Fruit fly (Drosophila melanogaster) ovary, adult (tissue): Measurements from ENCODE around the gene sowi.

Experiments
- CG17801 ChIP-seq: fragments of 200-800 bp; optimal IDR thresholded peaks from 2 replicates; lab custom pipeline; 2019; ENCODE audit warnings: missing biosample characterization, mild to moderate bottlenecking, missing genetic modification characterization, moderate library complexity; ENCODE audit not compliant: partially characterized antibody

Gene sowi

DNA sequence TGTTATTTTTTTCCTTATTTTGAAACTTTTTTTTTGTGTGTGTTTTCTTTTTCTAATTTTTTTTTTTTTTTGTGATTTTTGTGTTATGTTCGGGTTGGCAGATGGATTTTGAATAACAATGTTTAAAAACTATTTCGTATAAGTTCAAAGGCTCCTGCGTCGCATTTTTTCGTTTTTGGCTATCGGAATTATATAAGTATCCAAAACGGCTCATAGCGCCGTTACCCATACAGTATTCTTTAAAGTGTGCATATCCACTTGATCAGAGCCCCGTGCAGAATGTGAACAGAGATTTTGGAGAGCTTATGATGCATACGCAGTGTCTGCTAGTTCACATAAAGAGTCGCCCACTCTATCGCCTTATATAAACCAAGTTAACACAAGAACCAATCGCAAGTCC is at the start of gene sowi:
TSS of gene sowi (minus strand) at position 101 of the 400 bp plus-strand sequence.
- no peak for TF ChIP-seq CG17801 (GFP tag; lab: Kevin White, UChicago)

DNA sequence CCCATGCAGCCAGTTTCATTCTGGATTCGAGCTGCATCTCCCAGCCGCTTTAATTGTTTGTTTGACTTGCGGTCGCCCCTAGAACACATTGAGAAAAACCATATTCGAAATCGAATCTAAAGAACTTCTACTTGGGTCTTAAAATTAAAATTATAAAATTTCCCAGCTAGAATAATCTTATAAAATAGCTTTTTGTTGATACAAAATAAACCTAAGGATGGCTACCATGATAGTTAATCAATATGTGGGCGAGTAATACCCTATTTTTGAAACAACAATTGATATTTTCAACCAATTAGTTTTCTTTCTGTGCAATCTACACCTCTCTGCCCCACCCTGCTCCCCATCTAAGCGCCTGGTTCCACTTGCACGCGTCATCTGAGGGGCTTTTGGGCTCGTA is 46.8 kb upstream of the sowi start:
- no peak for TF ChIP-seq CG17801 (GFP tag; lab: Kevin White, UChicago)

DNA sequence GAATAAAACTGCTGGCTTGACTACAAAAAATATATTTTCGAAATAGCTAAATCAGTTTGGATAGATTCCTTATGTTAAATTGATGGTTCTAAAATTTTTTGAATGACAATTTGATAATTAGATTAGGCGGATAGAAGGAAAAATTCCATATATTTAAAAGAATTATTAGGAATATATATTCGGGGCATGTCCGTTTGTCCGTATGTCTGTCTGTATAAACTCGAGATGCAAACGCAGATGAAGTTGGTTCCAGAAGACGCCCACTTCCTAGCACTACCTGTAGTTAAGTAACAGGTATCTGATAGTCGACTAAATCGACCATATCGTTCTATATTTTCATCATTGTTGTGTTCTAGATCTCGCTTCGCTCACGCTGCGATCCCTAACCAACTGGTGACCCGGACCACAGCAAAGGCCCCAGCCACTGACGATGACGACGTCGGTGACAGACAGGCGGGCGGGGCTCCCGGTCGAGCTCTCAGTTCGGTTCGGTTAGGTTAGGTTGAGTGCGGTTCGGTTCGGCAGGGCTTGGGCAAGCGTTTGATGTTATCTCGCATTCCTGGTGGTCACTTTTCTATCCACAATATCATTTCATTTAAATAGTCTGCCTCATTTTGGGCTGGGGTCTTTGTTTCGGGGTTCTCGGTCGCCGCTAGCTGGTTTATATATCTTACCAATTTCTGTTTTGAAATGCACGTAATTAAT is 44.8 kb upstream of the sowi start:
- TF ChIP-seq CG17801 (GFP tag; lab: Kevin White, UChicago) = no peak

DNA sequence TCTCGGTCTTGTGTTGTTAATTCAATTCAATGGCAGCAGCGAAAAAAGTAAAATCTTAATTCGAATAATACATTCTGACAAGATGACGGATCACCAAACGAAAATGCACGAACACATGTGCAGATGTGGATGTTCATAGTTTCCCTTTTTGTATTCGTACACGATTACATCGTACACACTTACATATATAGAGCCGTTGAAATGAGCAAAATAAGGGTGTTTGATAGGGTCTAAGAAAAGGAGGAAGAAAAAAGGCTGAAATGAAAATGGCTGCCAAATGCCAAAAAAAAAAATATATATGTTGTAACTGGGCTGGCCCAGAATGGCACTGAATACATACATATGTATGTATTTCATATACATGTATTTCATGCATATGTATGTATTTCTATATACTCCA is 40.5 kb upstream of the sowi start:
- no peak for TF ChIP-seq CG17801 (GFP tag; lab: Kevin White, UChicago)

DNA sequence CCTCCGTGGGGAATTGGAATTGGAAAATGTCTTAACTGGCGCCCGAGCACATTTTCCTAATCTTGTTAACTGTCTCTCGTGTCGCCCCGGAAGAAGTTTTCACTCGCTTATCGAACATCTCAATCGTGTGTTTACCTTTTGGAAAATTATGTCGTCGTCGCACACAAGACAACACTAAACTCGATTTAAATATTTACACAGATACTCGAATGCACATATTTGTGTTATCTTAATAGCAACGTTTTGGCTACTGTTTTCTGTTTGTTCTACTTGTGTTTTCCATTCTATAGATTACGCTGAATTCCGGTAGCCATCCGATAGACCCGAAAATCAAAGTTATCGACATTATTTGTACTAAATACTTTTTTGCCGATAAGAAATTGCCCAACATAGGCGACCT is 39.5 kb upstream of the sowi start:
- TF ChIP-seq CG17801 (GFP tag; lab: Kevin White, UChicago) = no peak

DNA sequence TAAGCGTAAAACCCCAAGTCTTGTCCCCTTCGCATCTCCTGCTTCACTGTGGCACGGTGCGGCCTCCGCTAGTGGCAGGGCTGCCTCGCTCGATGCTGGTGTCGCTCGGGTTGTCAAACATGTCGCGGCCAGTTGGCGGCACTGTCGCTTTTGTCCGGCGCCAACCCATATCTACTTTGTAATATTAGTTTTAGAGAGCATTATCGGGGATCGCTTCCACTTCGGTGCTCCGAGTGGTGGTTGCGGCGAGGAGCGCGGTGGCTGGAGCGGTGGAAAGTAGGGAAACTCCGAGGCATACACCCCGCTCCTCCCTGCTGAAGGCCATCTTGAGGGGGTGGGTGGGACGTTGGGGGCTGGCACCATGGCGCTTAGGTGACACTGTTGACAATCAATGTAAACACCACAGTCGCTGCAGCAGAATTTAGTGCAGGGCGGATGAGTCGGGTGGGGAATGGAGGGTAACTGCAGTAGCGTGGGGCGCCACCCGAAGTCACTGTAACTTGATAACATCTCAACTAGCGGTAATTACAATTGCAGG is 37.5 kb upstream of the sowi start:
- no peak for TF ChIP-seq CG17801 (GFP tag; lab: Kevin White, UChicago)

DNA sequence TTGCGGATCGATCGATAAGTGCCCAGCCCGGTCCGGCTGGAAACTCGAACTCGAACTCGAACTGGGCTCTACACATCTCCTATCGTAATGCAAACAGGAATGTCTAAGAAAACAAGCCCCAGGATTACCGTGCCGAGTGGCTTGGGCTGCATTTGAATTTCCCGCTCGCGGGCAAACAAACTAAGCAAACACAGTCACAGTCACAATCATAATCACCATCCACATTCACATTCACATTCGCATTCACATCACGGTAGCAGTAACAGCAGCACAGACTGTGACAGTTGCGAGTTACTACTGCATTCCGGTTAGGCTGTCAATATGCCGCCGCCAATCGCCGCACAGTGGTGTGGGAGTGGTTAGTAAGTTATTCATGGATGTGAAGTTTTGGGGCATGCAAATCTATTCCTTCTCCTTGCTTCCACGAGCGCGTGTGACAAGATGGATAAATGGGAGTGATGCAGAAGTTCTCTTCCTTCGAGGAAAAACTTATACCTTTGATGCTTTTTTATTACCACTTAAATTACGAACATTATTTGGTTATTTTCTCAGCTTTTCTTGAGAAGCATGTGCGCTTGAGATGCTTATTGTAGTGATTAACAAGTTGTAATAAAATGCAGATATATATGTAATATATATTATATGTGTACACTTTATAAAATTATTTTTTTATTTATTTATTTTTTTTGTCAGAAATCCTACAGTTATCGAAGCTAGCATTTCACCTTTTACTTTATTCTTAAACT is 36.8 kb upstream of the sowi start:
- no peak for TF ChIP-seq CG17801 (GFP tag; lab: Kevin White, UChicago)

DNA sequence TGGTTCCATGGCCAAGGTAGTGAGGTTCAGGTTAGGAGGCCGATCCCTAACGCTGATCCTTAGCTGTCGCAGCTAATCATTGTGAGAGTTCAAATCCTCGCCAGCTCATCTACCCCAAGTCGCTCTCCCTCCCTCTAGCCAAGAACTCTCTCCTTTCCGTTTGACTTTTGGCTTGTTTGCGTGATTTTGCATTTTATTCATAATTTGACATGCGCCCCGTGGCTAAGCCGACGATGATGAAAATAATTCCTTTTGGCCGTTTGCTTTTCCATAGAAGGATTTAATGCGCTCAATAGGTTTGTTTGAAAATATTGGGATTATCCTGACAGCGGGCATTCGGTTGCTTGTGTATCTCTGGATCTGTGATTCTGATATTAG is 35.6 kb upstream of the sowi start:
- TF ChIP-seq CG17801 (GFP tag; lab: Kevin White, UChicago) = no peak

DNA sequence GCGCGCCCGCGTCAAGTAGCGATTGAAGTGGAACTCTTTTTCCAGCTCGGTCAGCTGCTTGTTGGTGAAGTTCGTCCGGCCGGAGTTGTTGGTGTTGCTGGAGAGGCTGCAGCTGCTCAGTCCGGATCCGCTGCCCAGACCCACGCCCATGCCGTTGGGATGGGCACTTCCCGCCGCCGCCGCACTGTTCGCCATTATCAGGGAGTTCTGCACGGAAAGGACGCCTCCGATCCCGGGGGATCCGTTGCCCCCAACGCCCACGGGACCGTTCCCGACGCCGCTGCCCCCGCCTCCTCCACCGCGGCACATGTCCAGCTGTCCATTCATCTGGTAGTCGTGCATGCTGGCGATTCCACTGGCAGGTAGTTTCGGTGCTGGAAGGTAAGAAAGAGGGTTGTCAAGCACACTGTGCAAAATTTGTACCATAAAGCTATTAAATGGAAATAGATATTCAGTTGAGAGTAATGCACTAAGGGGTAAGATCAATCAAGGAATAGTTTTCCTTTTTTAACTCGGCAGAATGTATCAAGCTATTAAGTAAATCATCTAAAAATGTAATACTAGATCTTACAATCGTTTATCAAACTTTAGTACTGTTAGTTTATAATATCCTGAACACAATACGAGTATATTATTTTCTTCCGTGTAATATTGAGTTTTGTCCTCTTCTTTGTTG is 35.1 kb upstream of the sowi start:
- no peak for TF ChIP-seq CG17801 (GFP tag; lab: Kevin White, UChicago)

DNA sequence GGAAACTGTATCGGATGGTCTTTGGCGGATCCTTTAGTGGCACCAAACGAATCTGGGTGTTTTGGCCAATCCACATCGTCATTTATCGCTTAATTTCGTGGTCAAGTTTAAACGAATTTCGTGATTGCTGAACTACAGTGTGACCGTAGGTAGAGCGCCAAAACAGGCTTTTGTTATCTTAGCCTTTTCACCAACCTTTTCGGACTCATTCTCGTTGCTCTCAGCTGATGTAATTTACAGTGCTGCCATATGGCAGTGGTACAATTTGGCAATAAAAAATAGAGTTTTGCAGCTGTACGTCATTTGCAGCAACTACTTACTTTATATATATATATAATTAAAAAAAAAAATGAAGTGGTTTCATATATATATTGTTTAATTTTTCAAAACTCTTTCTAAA is 32.2 kb upstream of the sowi start, which contains the start of gene agt:
TSS of gene agt (minus strand) at position 160 of the 400 bp plus-strand sequence.
- no peak for TF ChIP-seq CG17801 (GFP tag; lab: Kevin White, UChicago)

DNA sequence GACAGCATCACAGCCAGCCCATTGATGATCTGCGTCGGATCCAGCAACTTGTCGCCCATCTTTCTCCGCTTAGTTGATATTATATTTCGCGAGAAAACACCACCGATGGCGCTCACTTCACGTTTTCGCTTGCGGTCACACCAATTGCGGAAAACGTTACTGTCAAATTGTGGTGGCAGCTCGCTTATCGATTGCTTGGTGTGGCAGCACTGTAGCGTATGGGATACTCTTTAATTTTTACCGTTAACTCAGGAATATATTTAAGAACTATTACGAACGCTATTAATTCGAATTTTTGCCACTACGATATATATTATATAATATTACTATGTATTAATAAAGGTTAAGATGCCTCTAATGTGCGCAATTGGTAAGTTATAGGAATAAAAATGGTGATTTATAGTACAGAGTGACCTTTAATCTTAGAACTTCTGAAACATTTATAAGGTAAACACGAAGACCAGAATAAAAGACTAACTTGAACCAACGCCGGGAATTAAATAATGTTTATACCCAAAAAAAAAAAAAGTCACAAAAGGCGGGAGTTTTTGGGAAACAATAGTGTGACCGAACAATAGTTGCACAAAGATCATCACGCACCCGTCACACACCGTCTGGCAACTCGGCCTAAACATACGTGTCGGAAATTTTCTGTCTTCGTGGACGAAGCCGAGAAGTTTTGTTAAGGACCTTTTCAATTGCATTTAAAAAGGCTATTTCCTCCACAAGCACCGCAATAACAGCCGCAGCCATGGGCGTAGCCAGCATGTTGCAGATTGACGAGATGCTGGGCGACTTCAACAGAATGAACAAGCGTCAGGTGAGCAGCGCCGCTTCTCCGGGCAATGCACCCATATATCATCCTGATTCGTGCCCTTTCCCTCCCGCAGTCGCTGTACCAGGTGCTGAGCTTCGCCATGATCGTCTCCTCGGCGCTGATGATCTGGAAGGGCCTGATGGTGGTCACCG is 29.9 kb upstream of the sowi start, which contains the start of the genes CG1307 and twr:
TSS of gene CG1307 (minus strand) at position 165 of the 969 bp plus-strand sequence.
TSS of gene twr (plus strand) at position 605 of the 969 bp plus-strand sequence.
- TF ChIP-seq CG17801 (GFP tag; lab: Kevin White, UChicago) = no peak

DNA sequence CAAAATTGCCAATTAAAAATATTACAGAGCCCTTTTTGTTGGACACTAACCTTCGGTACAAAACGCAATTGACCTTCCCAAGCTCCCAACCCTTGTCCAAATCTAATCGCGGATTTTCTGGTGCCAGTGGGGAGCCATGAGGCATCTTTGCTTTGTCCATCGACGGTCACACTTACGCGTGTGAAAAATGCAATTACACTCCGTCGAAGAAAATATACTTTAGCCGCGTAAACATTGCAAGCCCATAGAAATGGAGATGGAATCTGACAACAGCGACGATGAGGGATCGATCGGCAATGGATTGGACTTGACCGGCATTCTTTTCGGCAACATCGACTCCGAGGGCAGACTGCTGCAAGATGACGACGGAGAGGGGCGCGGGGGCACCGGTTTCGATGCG is 19.0 kb upstream of the sowi start, which contains the start of gene Taf1:
TSS of gene Taf1 (plus strand) at position 150 of the 400 bp plus-strand sequence.
- TF ChIP-seq CG17801 (GFP tag; lab: Kevin White, UChicago) = no peak

DNA sequence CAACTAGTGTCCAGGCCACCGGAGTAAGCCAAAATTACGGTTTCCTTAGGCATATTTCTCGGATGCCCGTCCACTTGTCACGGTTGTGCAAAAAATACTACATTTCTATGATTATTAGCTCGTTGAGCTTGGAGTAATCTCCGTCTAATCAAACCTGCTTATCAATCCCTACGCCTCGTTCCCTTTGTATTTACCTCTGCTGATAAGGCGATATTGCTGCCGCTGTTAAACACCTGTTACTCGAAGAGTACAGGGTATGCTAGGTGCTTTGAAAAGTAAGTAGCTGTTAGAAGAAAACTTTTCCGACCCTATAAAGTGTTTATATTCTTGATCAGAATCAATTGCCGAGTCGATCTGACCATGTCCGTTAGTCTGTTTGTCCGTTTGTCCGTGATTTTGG is 16.6 kb upstream of the sowi start, which contains the start of gene Ass:
TSS of gene Ass (minus strand) at position 101 of the 400 bp plus-strand sequence.
- TF ChIP-seq CG17801 (GFP tag; lab: Kevin White, UChicago) = no peak

DNA sequence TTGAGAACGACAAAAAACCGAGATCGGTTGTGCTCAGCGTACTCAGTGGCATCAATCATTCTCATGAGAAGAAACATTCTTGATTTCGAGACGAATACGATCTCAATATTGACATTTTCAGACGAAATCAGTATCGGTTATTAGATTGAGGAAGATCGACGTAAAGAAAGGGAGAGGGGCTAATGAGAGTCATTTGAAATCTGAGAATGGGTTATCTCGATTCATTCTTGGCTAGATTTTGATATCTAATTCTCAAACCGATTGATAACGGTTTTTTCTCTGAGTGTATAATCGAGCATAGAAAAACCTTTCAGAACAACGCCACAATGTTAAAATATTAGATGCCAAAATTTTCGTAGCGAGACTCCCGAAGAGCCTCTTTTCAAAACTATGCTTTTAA is 13.2 kb upstream of the sowi start, which contains the start of gene CG31286:
TSS of gene CG31286 (plus strand) at position 301 of the 400 bp plus-strand sequence.
- TF ChIP-seq CG17801 (GFP tag; lab: Kevin White, UChicago) = no peak
